Worm (Caenorhabditis elegans): Measurements from ENCODE around the gene R06B10.7.

- TF ChIP-seq flt-1 (GFP tag; IDR thresholded peaks at IDR 0.05) (no peak), ztf-23 (GFP tag; IDR thresholded peaks at IDR 0.05) (no peak), T22C8.4 (GFP tag; IDR thresholded peaks at IDR 0.05) (no peak)
Measured at ce11 chrIII:1037173-1037572, 36.0 kb upstream of the R06B10.7 start, which contains the start of the genes chin-1 and BE0003N10.1.
